Worm (Caenorhabditis elegans) whole organism, L3 larva: ENCODE results near the gene R07E3.7.

ENCODE experiments used
- ZK546.5 ChIP-seq: sonication (generic microtip); optimal IDR thresholded peaks from 2 replicates; lab custom pipeline; 2017; ENCODE audit warnings: missing biosample characterization, missing genetic modification characterization
- elt-1 ChIP-seq: fragments of 150-350 bp; optimal IDR thresholded peaks from 2 replicates; lab custom pipeline; 2014; ENCODE audit warnings: missing biosample characterization, missing genetic modification characterization
- fkh-10 ChIP-seq: sonication (generic microtip); optimal IDR thresholded peaks from 2 replicates; lab custom pipeline; 2017; ENCODE audit warnings: missing biosample characterization, missing genetic modification reagents, missing genetic modification characterization
- jun-1 ChIP-seq: fragments of 150-350 bp; optimal IDR thresholded peaks from 2 replicates; lab custom pipeline; 2014; ENCODE audit warnings: missing biosample characterization, missing genetic modification reagents, missing genetic modification characterization
- lin-15B ChIP-seq: fragments of 150-350 bp; optimal IDR thresholded peaks from 2 replicates; lab custom pipeline; 2014; ENCODE audit warnings: missing biosample characterization, missing genetic modification characterization
- lsy-12 ChIP-seq: sonication (generic microtip); optimal IDR thresholded peaks from 2 replicates; lab custom pipeline; 2016; ENCODE audit warnings: mild to moderate bottlenecking, missing genetic modification characterization, missing compliant biosample characterization
- pha-4 ChIP-seq: fragments of 150-350 bp; optimal IDR thresholded peaks from 2 replicates; lab custom pipeline; 2014; ENCODE audit warnings: missing biosample characterization, missing genetic modification reagents, missing genetic modification characterization
- pqm-1 ChIP-seq: fragments of 150-350 bp; optimal IDR thresholded peaks from 2 replicates; lab custom pipeline; 2017; ENCODE audit warnings: missing biosample characterization, missing genetic modification characterization, inconsistent platforms
- skn-1 ChIP-seq: fragments of 150-350 bp; optimal IDR thresholded peaks from 2 replicates; lab custom pipeline; 2014; ENCODE audit warnings: missing biosample characterization, missing genetic modification characterization
- unc-62 ChIP-seq: fragments of 150-350 bp; sonication (generic microtip); optimal IDR thresholded peaks from 4 replicates; lab custom pipeline; 2014; ENCODE audit warnings: missing biosample characterization, missing genetic modification reagents, missing genetic modification characterization
- ztf-4 ChIP-seq: fragments of 150-350 bp; optimal IDR thresholded peaks from 2 replicates; lab custom pipeline; 2014; ENCODE audit warnings: missing biosample characterization, missing genetic modification characterization

ce11 chrX:10306289-10306688 lies 49.3 kb downstream of the R07E3.7 start, which contains the start of gene cnc-8:
- TF ChIP-seq unc-62 (GFP tag; lab: Kevin White, UChicago) (no peak), ztf-4 (tag; lab: Kevin White, UChicago) (no peak), lin-15B (tag; lab: Kevin White, UChicago) (no peak), skn-1 (tag; lab: Kevin White, UChicago) (no peak), jun-1 (no peak), ZK546.5 (tag; lab: Kevin White, UChicago) (no peak), pha-4 (tag; lab: Kevin White, UChicago) (no peak), pqm-1 (tag; lab: Kevin White, UChicago) (no peak), elt-1 (tag; lab: Kevin White, UChicago) (no peak), fkh-10 (no peak), lsy-12 (tag; lab: Kevin White, UChicago) (no peak)
